Worm (Caenorhabditis elegans) whole organism, mixed stage, embryonic: ENCODE measurements around the gene F56C3.10.

ENCODE experiments used
- elt-1 ChIP-seq: sonication (generic microtip); optimal IDR thresholded peaks from 2 replicates; lab custom pipeline; 2017; ENCODE audit warnings: missing genetic modification characterization, mild to moderate bottlenecking, missing compliant biosample characterization, antibody characterized with exemption, moderate library complexity, borderline replicate concordance; ENCODE audit not compliant: insufficient read depth
- lin-13 ChIP-seq: fragments of 150-350 bp; optimal IDR thresholded peaks from 2 replicates; lab custom pipeline; 2014; ENCODE audit warnings: missing biosample characterization, missing genetic modification characterization
- snpc-4 ChIP-seq: fragments of 150-350 bp; optimal IDR thresholded peaks from 2 replicates; lab custom pipeline; 2014; ENCODE audit warnings: missing biosample characterization, missing genetic modification characterization
- unc-39 ChIP-seq: fragments of 150-350 bp; optimal IDR thresholded peaks from 2 replicates; lab custom pipeline; 2014; ENCODE audit warnings: missing biosample characterization, missing genetic modification characterization
- ztf-11 ChIP-seq: fragments of 150-350 bp; optimal IDR thresholded peaks from 2 replicates; lab custom pipeline; 2014; ENCODE audit warnings: missing biosample characterization, missing genetic modification characterization

DNA sequence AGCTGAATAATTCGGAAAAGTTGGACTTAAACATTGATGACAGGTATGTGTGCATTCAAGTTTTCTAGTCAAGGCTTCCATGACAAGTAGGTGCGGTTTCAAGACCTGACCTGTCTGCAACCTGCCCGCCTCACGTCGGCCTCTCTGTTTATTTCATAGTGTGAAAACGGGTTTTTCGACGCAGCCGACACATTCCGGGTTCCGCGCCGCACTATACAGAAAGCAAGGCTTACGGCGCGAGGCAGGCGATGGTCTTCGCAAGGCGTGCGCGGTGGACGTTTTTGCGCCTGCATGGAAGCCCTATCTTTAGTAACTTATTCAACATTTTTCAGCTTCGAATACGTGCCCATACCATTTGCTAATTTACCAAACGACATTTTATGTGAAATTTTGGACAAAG lies 9.0 kb downstream of the F56C3.10 start:
- TF ChIP-seq ztf-11 (tag; lab: Kevin White, UChicago) (no peak), unc-39 (tag; lab: Kevin White, UChicago) (no peak), lin-13 (tag; lab: Kevin White, UChicago) (no peak), snpc-4 (no peak), elt-1 (tag; lab: Kevin White, UChicago) (no peak)
